Fruit fly (Drosophila melanogaster): ENCODE data around the gene CG9175.
A peak's percentile ranks its signal among the peaks of the same experiment; 100 is the strongest.

Gene CG9175

DNA sequence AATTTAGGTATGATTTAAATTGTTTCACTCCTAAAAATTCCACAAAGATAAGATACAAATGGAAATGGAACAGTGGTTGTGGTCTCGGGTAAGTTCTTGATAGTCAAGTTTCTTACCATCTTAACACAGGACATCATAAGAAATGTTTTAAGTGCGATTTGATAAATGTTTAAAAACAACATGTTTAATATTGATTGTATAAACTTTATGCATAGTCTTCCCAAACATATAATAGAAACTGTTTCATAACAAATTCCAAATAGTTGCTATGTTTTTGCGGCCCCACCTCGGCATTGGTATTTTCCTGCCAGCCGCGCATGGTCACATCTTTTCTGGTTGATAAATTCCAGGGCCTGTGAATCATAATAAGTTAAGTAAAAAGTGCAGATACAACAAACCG is 26.0 kb upstream of the CG9175 start, which contains the start of gene Arpc4:
Gene Arpc4, plus strand, starts transcription at position 318 of the 400 bp plus-strand sequence.
- TF ChIP-seq CG2875 (GFP tag; optimal IDR thresholded peaks at IDR 0.05) (no peak), YL-1 (GFP tag; optimal IDR thresholded peaks at IDR 0.05) (peak; percentile 44), CG11456 (GFP tag; IDR thresholded peaks at IDR 0.05) (peak; percentile 83), Pdp1 (GFP tag; optimal IDR thresholded peaks at IDR 0.05) (peak in 1 of 2 experiments; percentile 53), CG12299 (tag; optimal IDR thresholded peaks at IDR 0.05) (peak; percentile 6), dmrt11E (tag; optimal IDR thresholded peaks at IDR 0.05) (peak; percentile 50), br (optimal IDR thresholded peaks at IDR 0.05) (no peak), CG31365 (tag; optimal IDR thresholded peaks at IDR 0.05) (no peak), CG3838 (GFP tag; optimal IDR thresholded peaks at IDR 0.05) (no peak), CG17385 (GFP tag; optimal IDR thresholded peaks at IDR 0.05) (peak; percentile 4), CG9727 (GFP tag; optimal IDR thresholded peaks at IDR 0.05) (no peak), crp (GFP tag; optimal IDR thresholded peaks at IDR 0.05) (no peak), CG32772 (GFP tag; IDR thresholded peaks at IDR 0.05) (peak; percentile 49), CG10565 (GFP tag; optimal IDR thresholded peaks at IDR 0.05) (no peak), fu2 (GFP tag; optimal IDR thresholded peaks at IDR 0.05) (peak; percentile 50), oc (tag; optimal IDR thresholded peaks at IDR 0.05) (no peak), Stat92E (GFP tag; optimal IDR thresholded peaks at IDR 0.05) (no peak), CG7963 (GFP tag; IDR thresholded peaks at IDR 0.05; ENCODE audit: partially characterized antibody) (no peak), luna (GFP tag; optimal IDR thresholded peaks at IDR 0.05) (no peak), HLHmδ (GFP tag; optimal IDR thresholded peaks at IDR 0.05) (no peak), CG17802 (tag; optimal IDR thresholded peaks at IDR 0.05) (no peak), sd (tag; optimal IDR thresholded peaks at IDR 0.05) (peak; percentile 94), cato (GFP tag; optimal IDR thresholded peaks at IDR 0.05; ENCODE audit: borderline replicate concordance) (peak; percentile 4), ftz-f1 (GFP tag; optimal IDR thresholded peaks at IDR 0.05) (no peak), esg (GFP tag; conservative IDR thresholded peaks at IDR 0.05) (peak; percentile 36; the same call in 1 of the 2 replicates), repo (GFP tag; optimal IDR thresholded peaks at IDR 0.05) (peak; percentile 19), lbe (GFP tag; optimal IDR thresholded peaks at IDR 0.05) (no peak), CG10274 (GFP tag; optimal IDR thresholded peaks at IDR 0.05) (no peak), odd (GFP tag; optimal IDR thresholded peaks at IDR 0.05) (no peak), usp (GFP tag; optimal IDR thresholded peaks at IDR 0.05) (no peak), CG3847 (GFP tag; IDR thresholded peaks at IDR 0.05) (peak; percentile 68), wor (GFP tag; IDR thresholded peaks at IDR 0.05) (0 out of 2 replicates have a peak, but pooled peaks have one; percentile 21), CG10654 (GFP tag; optimal IDR thresholded peaks at IDR 0.05) (peak; percentile 45), ranshi (GFP tag; IDR thresholded peaks at IDR 0.05) (peak; percentile 72), Myb (GFP tag; optimal IDR thresholded peaks at IDR 0.05) (peak; percentile 60), chm (GFP tag; IDR thresholded peaks at IDR 0.05) (no peak), CG31441 (GFP tag; IDR thresholded peaks at IDR 0.05) (no peak; the same call in 1 of the 2 replicates), gce (GFP tag; IDR thresholded peaks at IDR 0.05) (peak; percentile 34; the same call in 1 of the 3 replicates), slou (GFP tag; optimal IDR thresholded peaks at IDR 0.05) (peak; percentile 8), lola (GFP tag; optimal IDR thresholded peaks at IDR 0.05) (peak in 1 of 3 experiments; percentile 39), Gug (GFP tag; IDR thresholded peaks at IDR 0.05) (no peak), ERR (GFP tag; optimal IDR thresholded peaks at IDR 0.05) (no peak), CG2678 (tag; optimal IDR thresholded peaks at IDR 0.05) (no peak), lilli (GFP tag; optimal IDR thresholded peaks at IDR 0.05) (peak; percentile 64), so (GFP tag; IDR thresholded peaks at IDR 0.05) (no peak), Hand (GFP tag; optimal IDR thresholded peaks at IDR 0.05) (no peak), Oli (tag; optimal IDR thresholded peaks at IDR 0.05) (peak; percentile 31), bsh (GFP tag; optimal IDR thresholded peaks at IDR 0.05) (peak in 1 of 2 experiments; percentile 55), CG9932 (GFP tag; IDR thresholded peaks at IDR 0.05) (peak; percentile 79), ci (GFP tag; IDR thresholded peaks at IDR 0.05) (peak; percentile 78), CG2889 (GFP tag; IDR thresholded peaks at IDR 0.05) (peak; percentile 91)
